Worm (Caenorhabditis elegans) whole organism, L1 larva: ENCODE results near the gene C18E9.9.

Experiments used
- hlh-4 ChIP-seq: sonication (generic microtip); optimal IDR thresholded peaks from 2 replicates; lab custom pipeline; 2016; ENCODE audit warnings: mild to moderate bottlenecking, missing genetic modification characterization, missing compliant biosample characterization
- mep-1 ChIP-seq: fragments of 150-350 bp; optimal IDR thresholded peaks from 2 replicates; lab custom pipeline; 2014; ENCODE audit warnings: missing biosample characterization, missing genetic modification characterization
- rnt-1 ChIP-seq: sonication (generic microtip); optimal IDR thresholded peaks from 2 replicates; lab custom pipeline; 2016; ENCODE audit warnings: mild to moderate bottlenecking, missing genetic modification characterization, moderate library complexity, missing compliant biosample characterization
- zag-1 ChIP-seq: fragments of 150-350 bp; optimal IDR thresholded peaks from 2 replicates; lab custom pipeline; 2014; ENCODE audit warnings: missing biosample characterization, missing genetic modification characterization
- ztf-11 ChIP-seq, 2 experiments: sonication (generic microtip); optimal IDR thresholded peaks; 2 replicates each; lab custom pipeline; 2016 to 2017; ENCODE audit warnings: missing genetic modification characterization in 2 of 2, missing biosample characterization in 1 of 2, missing compliant biosample characterization in 1 of 2

DNA sequence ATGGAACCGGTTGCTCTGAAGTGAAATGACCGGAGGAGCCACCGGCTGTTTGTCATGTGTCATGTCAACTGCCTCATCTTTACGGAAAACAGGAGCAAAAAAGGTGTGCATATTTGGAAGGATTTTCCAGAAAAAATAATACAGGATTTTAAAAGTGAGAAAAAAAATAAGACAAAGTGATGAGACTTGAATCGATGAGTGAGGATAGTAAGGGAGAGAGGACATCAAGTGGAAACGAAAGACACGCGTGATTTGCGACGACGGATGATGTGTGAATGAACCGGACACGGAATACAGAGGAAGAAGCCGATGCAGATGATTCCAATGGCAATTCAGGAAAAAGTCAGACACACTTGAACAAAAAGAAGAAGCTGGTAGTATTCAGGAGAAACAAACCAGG lies 35.0 kb upstream of the C18E9.9 start:
- TF ChIP-seq hlh-4 (tag; lab: Kevin White, UChicago) (no peak), ztf-11 (tag; optimal IDR thresholded peaks at IDR 0.05; lab: Kevin White, UChicago) (no peak), rnt-1 (no peak), mep-1 (tag; lab: Kevin White, UChicago) (no peak), zag-1 (tag; lab: Kevin White, UChicago) (no peak)
